Fruit fly (Drosophila melanogaster) whole organism, embryonic: ENCODE results near the gene CG17270.
A peak's percentile ranks its signal among the peaks of the same experiment; 100 is the strongest.

Experiments
- Atf3 ChIP-seq: fragments of 200-800 bp; sonication (Bioruptor generic); optimal IDR thresholded peaks from 3 replicates; lab custom pipeline; 2016; ENCODE audit warnings: missing biosample characterization, missing genetic modification characterization
- BEAF-32 ChIP-seq: fragments of 200-800 bp; sonication (Bioruptor generic); optimal IDR thresholded peaks from 3 replicates; lab custom pipeline; 2017; ENCODE audit warnings: missing biosample characterization, missing genetic modification characterization, mild to moderate bottlenecking, moderate library complexity, missing genetic modification reagents
- Bgb ChIP-seq: fragments of 200-800 bp; sonication (Bioruptor generic); IDR thresholded peaks from 2 replicates; pipeline ENCODE4 v1.3.6; 2022; ENCODE audit warnings: missing biosample characterization, missing genetic modification characterization; ENCODE audit not compliant: partially characterized antibody
- Blimp-1 ChIP-seq: fragments of 200-800 bp; sonication (Bioruptor generic); optimal IDR thresholded peaks from 3 replicates; lab custom pipeline; 2018; ENCODE audit warnings: missing biosample characterization, missing genetic modification characterization, mild to moderate bottlenecking, moderate library complexity, missing genetic modification reagents
- CG10321 ChIP-seq: fragments of 200-800 bp; sonication (Bioruptor generic); IDR thresholded peaks from 2 replicates; pipeline ENCODE4 v1.3.6; 2022; ENCODE audit warnings: missing biosample characterization, missing genetic modification characterization
- CG10543 ChIP-seq: fragments of 200-800 bp; sonication (Bioruptor generic); optimal IDR thresholded peaks from 3 replicates; lab custom pipeline; 2017; ENCODE audit warnings: missing biosample characterization, mild to moderate bottlenecking, missing genetic modification characterization, moderate library complexity
- CG11456 ChIP-seq: fragments of 200-800 bp; sonication (Bioruptor generic); IDR thresholded peaks from 3 replicates; pipeline ENCODE4 v1.3.6; 2022; ENCODE audit warnings: missing biosample characterization, missing genetic modification characterization
- CG12236 ChIP-seq: fragments of 200-800 bp; sonication (Bioruptor generic); optimal IDR thresholded peaks from 2 replicates; lab custom pipeline; 2016; ENCODE audit warnings: missing biosample characterization, missing genetic modification characterization
- CG12659 ChIP-seq: fragments of 200-800 bp; sonication (Bioruptor generic); optimal IDR thresholded peaks from 3 replicates; lab custom pipeline; 2017; ENCODE audit warnings: mild to moderate bottlenecking, missing biosample characterization, missing genetic modification reagents, missing genetic modification characterization
- CG13424 ChIP-seq: fragments of 200-800 bp; sonication (Bioruptor generic); optimal IDR thresholded peaks from 2 replicates; lab custom pipeline; 2019; ENCODE audit warnings: missing biosample characterization, mild to moderate bottlenecking, missing genetic modification characterization, moderate library complexity
- CG14050 ChIP-seq: fragments of 200-800 bp; sonication (Bioruptor generic); IDR thresholded peaks from 3 replicates; pipeline ENCODE4 v1.3.6; 2022; ENCODE audit warnings: missing biosample characterization, missing genetic modification characterization
- CG18599 ChIP-seq: fragments of 200-800 bp; sonication (Bioruptor generic); optimal IDR thresholded peaks from 3 replicates; lab custom pipeline; 2017; ENCODE audit warnings: missing biosample characterization, missing genetic modification characterization, mild to moderate bottlenecking, moderate library complexity, missing genetic modification reagents
- CG18619 ChIP-seq: fragments of 200-800 bp; sonication (Bioruptor generic); optimal IDR thresholded peaks from 3 replicates; lab custom pipeline; 2017; ENCODE audit warnings: missing biosample characterization, mild to moderate bottlenecking, missing genetic modification characterization
- CG18764 ChIP-seq: fragments of 200-800 bp; sonication (Bioruptor generic); optimal IDR thresholded peaks from 3 replicates; lab custom pipeline; 2016; ENCODE audit warnings: missing biosample characterization, missing genetic modification characterization
- CG2120 ChIP-seq: fragments of 200-800 bp; sonication (Bioruptor generic); optimal IDR thresholded peaks from 3 replicates; lab custom pipeline; 2016; ENCODE audit warnings: missing biosample characterization, missing genetic modification characterization
- CG2889 ChIP-seq: fragments of 200-800 bp; sonication (Bioruptor generic); IDR thresholded peaks from 3 replicates; pipeline ENCODE4 v1.3.6; 2022; ENCODE audit warnings: missing biosample characterization, missing genetic modification characterization
- CG30403 ChIP-seq: fragments of 200-800 bp; sonication (Bioruptor generic); optimal IDR thresholded peaks from 3 replicates; lab custom pipeline; 2016; ENCODE audit warnings: missing biosample characterization, missing genetic modification characterization
- CG4328 ChIP-seq: fragments of 200-800 bp; sonication (Bioruptor generic); optimal IDR thresholded peaks from 3 replicates; lab custom pipeline; 2017; ENCODE audit warnings: missing biosample characterization, missing genetic modification reagents, missing genetic modification characterization
- CG4820 ChIP-seq: fragments of 200-800 bp; sonication (Bioruptor generic); optimal IDR thresholded peaks from 3 replicates; lab custom pipeline; 2016; ENCODE audit warnings: missing biosample characterization, missing genetic modification characterization
- CG7372 ChIP-seq: fragments of 200-800 bp; sonication (Bioruptor generic); IDR thresholded peaks from 2 replicates; pipeline ENCODE4 v1.3.6; 2022; ENCODE audit warnings: missing biosample characterization, missing genetic modification characterization
- CG7839 ChIP-seq: fragments of 200-800 bp; sonication (Bioruptor generic); optimal IDR thresholded peaks from 3 replicates; lab custom pipeline; 2018; ENCODE audit warnings: missing biosample characterization, mild to moderate bottlenecking, missing genetic modification characterization, moderate library complexity
- CG7963 ChIP-seq: fragments of 200-800 bp; sonication (Bioruptor generic); IDR thresholded peaks from 3 replicates; pipeline ENCODE4 v1.3.6; 2022; ENCODE audit warnings: missing biosample characterization, missing genetic modification characterization; ENCODE audit not compliant: partially characterized antibody
- CG8765 ChIP-seq: fragments of 200-800 bp; sonication (Bioruptor generic); IDR thresholded peaks from 2 replicates; pipeline ENCODE4 v1.3.6; 2022; ENCODE audit warnings: missing biosample characterization, missing genetic modification characterization
- CG8944 ChIP-seq: fragments of 200-800 bp; sonication (Bioruptor generic); optimal IDR thresholded peaks from 3 replicates; lab custom pipeline; 2016; ENCODE audit warnings: missing biosample characterization, missing genetic modification characterization
- CG9797 ChIP-seq: fragments of 200-800 bp; sonication (Bioruptor generic); optimal IDR thresholded peaks from 3 replicates; lab custom pipeline; 2018; ENCODE audit warnings: missing biosample characterization, mild to moderate bottlenecking, missing genetic modification characterization
- CG9876 ChIP-seq: fragments of 200-800 bp; sonication (Bioruptor generic); optimal IDR thresholded peaks from 2 replicates; lab custom pipeline; 2016; ENCODE audit warnings: missing biosample characterization, missing genetic modification characterization
- Gsc ChIP-seq: fragments of 200-800 bp; sonication (Bioruptor generic); IDR thresholded peaks from 2 replicates; pipeline ENCODE4 v1.3.6; 2022; ENCODE audit warnings: missing biosample characterization, missing genetic modification characterization
- Hr3 ChIP-seq: fragments of 200-800 bp; sonication (Bioruptor generic); optimal IDR thresholded peaks from 3 replicates; lab custom pipeline; 2016; ENCODE audit warnings: missing biosample characterization, missing genetic modification characterization
- MESR4 ChIP-seq: fragments of 200-800 bp; sonication (Bioruptor generic); optimal IDR thresholded peaks from 2 replicates; lab custom pipeline; 2018; ENCODE audit warnings: missing biosample characterization, mild to moderate bottlenecking, missing genetic modification characterization, moderate library complexity
- Nf-YB ChIP-seq: fragments of 200-800 bp; sonication (Bioruptor generic); optimal IDR thresholded peaks from 3 replicates; lab custom pipeline; 2019; ENCODE audit warnings: missing biosample characterization, mild to moderate bottlenecking, missing genetic modification characterization, moderate library complexity
- Poxn ChIP-seq: fragments of 200-800 bp; sonication (Bioruptor generic); IDR thresholded peaks from 2 replicates; pipeline ENCODE4 v1.3.6; 2022; ENCODE audit warnings: missing biosample characterization, missing genetic modification characterization
- Sry-β ChIP-seq: fragments of 200-800 bp; sonication (Bioruptor generic); optimal IDR thresholded peaks from 2 replicates; lab custom pipeline; 2018; ENCODE audit warnings: missing biosample characterization, mild to moderate bottlenecking, missing genetic modification characterization, moderate library complexity
- Ssrp ChIP-seq: fragments of 200-800 bp; sonication (Bioruptor generic); optimal IDR thresholded peaks from 2 replicates; lab custom pipeline; 2018; ENCODE audit warnings: missing biosample characterization, mild to moderate bottlenecking, missing genetic modification characterization, moderate library complexity
- ase ChIP-seq: fragments of 200-800 bp; sonication (Bioruptor generic); IDR thresholded peaks from 3 replicates; pipeline ENCODE4 v1.3.6; 2022; ENCODE audit warnings: missing biosample characterization, missing genetic modification characterization
- bcd ChIP-seq: fragments of 200-800 bp; sonication (Bioruptor generic); optimal IDR thresholded peaks from 2 replicates; lab custom pipeline; 2017; ENCODE audit warnings: missing biosample characterization, mild to moderate bottlenecking, missing genetic modification characterization
- bsh ChIP-seq, 2 experiments: fragments of 200-800 bp; sonication (Bioruptor generic); optimal IDR thresholded peaks; 2 replicates each; lab custom pipeline; 2017 to 2018; ENCODE audit warnings: mild to moderate bottlenecking in 2 of 2, missing biosample characterization in 2 of 2, missing genetic modification characterization in 2 of 2, moderate library complexity in 1 of 2
- crc ChIP-seq: fragments of 200-800 bp; sonication (Bioruptor generic); optimal IDR thresholded peaks from 2 replicates; lab custom pipeline; 2016; ENCODE audit warnings: missing biosample characterization, missing genetic modification characterization
- exex ChIP-seq: fragments of 200-800 bp; sonication (Bioruptor generic); optimal IDR thresholded peaks from 4 replicates; lab custom pipeline; 2018; ENCODE audit warnings: missing biosample characterization, mild to moderate bottlenecking, missing genetic modification characterization, moderate library complexity
- fd102C ChIP-seq: fragments of 200-800 bp; sonication (Bioruptor generic); optimal IDR thresholded peaks from 2 replicates; lab custom pipeline; 2018; ENCODE audit warnings: missing biosample characterization, mild to moderate bottlenecking, missing genetic modification characterization, moderate library complexity
- inv ChIP-seq: fragments of 200-800 bp; sonication (Bioruptor generic); IDR thresholded peaks from 2 replicates; pipeline ENCODE4 v1.3.6; 2022; ENCODE audit warnings: missing biosample characterization, missing genetic modification characterization; ENCODE audit not compliant: partially characterized antibody
- mld ChIP-seq: fragments of 200-800 bp; sonication (Bioruptor generic); IDR thresholded peaks from 3 replicates; pipeline ENCODE4 v1.3.6; 2022; ENCODE audit warnings: missing biosample characterization, missing genetic modification characterization; ENCODE audit not compliant: partially characterized antibody
- nom ChIP-seq: fragments of 200-800 bp; sonication (Bioruptor generic); optimal IDR thresholded peaks from 2 replicates; lab custom pipeline; 2017; ENCODE audit warnings: missing biosample characterization, missing genetic modification characterization, mild to moderate bottlenecking, moderate library complexity, missing genetic modification reagents
- psq ChIP-seq: fragments of 200-800 bp; sonication (Bioruptor generic); optimal IDR thresholded peaks from 2 replicates; lab custom pipeline; 2017; ENCODE audit warnings: missing biosample characterization, missing genetic modification characterization
- rib ChIP-seq: fragments of 200-800 bp; sonication (Bioruptor generic); IDR thresholded peaks from 2 replicates; pipeline ENCODE4 v1.3.6; 2022; ENCODE audit warnings: missing biosample characterization, missing genetic modification characterization
- scrt ChIP-seq: fragments of 200-800 bp; sonication (Bioruptor generic); optimal IDR thresholded peaks from 2 replicates; lab custom pipeline; 2018; ENCODE audit warnings: missing biosample characterization, mild to moderate bottlenecking, missing genetic modification characterization, moderate library complexity
- sd ChIP-seq: fragments of 200-800 bp; sonication (Bioruptor generic); optimal IDR thresholded peaks from 3 replicates; lab custom pipeline; 2018; ENCODE audit warnings: missing biosample characterization, mild to moderate bottlenecking, missing genetic modification characterization, moderate library complexity
- slbo ChIP-seq: fragments of 200-800 bp; sonication (Bioruptor generic); IDR thresholded peaks from 2 replicates; pipeline ENCODE4 v1.3.6; 2022; ENCODE audit warnings: missing biosample characterization, missing genetic modification characterization
- sob ChIP-seq: fragments of 200-800 bp; sonication (Bioruptor generic); IDR thresholded peaks from 2 replicates; pipeline ENCODE4 v1.3.6; 2022; ENCODE audit warnings: missing biosample characterization, missing genetic modification characterization
- sqz ChIP-seq: fragments of 200-800 bp; sonication (Bioruptor generic); optimal IDR thresholded peaks from 3 replicates; lab custom pipeline; 2018; ENCODE audit warnings: missing biosample characterization, mild to moderate bottlenecking, missing genetic modification characterization
- zf30C ChIP-seq: fragments of 200-800 bp; sonication (Bioruptor generic); optimal IDR thresholded peaks from 3 replicates; lab custom pipeline; 2018; ENCODE audit warnings: missing biosample characterization, mild to moderate bottlenecking, missing genetic modification characterization
- zfh2 ChIP-seq: fragments of 200-800 bp; sonication (Bioruptor generic); optimal IDR thresholded peaks from 2 replicates; lab custom pipeline; 2016; ENCODE audit warnings: missing biosample characterization, missing genetic modification characterization

The CG17270 gene

dm6 chr3R:20834770-20835183 lies 16.0 kb upstream of the CG17270 start (continued):
- TF ChIP-seq Nf-YB (GFP tag; lab: Kevin White, UChicago) (no peak), rib (GFP tag; lab: Robert Waterston, UW) (no peak), zf30C (GFP tag; lab: Kevin White, UChicago) (no peak), CG18619 (GFP tag; lab: Kevin White, UChicago) (peak; percentile 55), CG12659 (GFP tag; lab: Kevin White, UChicago) (peak; percentile 34), CG13424 (tag; lab: Kevin White, UChicago) (peak; percentile 9), CG2889 (no peak), CG9876 (GFP tag; lab: Kevin White, UChicago) (no peak), CG7372 (no peak), CG18764 (GFP tag; lab: Kevin White, UChicago) (peak; percentile 22), CG7963 (GFP tag; lab: Robert Waterston, UW) (no peak), CG4820 (GFP tag; lab: Kevin White, UChicago) (no peak), ase (GFP tag; lab: Robert Waterston, UW) (no peak), sd (tag; lab: Kevin White, UChicago) (peak; percentile 87), sob (GFP tag; lab: Robert Waterston, UW) (no peak), CG4328 (GFP tag; lab: Kevin White, UChicago) (peak; percentile 2), zfh2 (no peak), inv (GFP tag; lab: Robert Waterston, UW) (no peak), CG12236 (GFP tag; lab: Kevin White, UChicago) (peak; percentile 6), psq (no peak), Atf3 (GFP tag; lab: Kevin White, UChicago) (no peak), MESR4 (GFP tag; lab: Kevin White, UChicago) (no peak), nom (GFP tag; lab: Kevin White, UChicago) (no peak), CG10321 (no peak), mld (no peak), CG18599 (GFP tag; lab: Kevin White, UChicago) (peak; percentile 40), CG14050 (GFP tag; lab: Robert Waterston, UW) (no peak), CG2120 (GFP tag; lab: Kevin White, UChicago) (peak; percentile 32), bsh (GFP tag; optimal IDR thresholded peaks at IDR 0.05; lab: Kevin White, UChicago) (peak in 1 of 2 experiments; percentile 44), Hr3 (GFP tag; lab: Kevin White, UChicago) (no peak), CG7839 (peak; percentile 26), Gsc (GFP tag; lab: Robert Waterston, UW) (no peak), BEAF-32 (GFP tag; lab: Kevin White, UChicago) (no peak), CG11456 (0 out of 3 replicates have a peak, but pooled peaks have one; percentile 67), Poxn (GFP tag; lab: Robert Waterston, UW) (no peak), CG8944 (no peak), Blimp-1 (peak; percentile 55), exex (peak; percentile 88), Sry-β (peak; percentile 52), CG30403 (GFP tag; lab: Kevin White, UChicago) (no peak), bcd (GFP tag; lab: Kevin White, UChicago) (peak; percentile 33), CG9797 (GFP tag; lab: Kevin White, UChicago) (no peak), Ssrp (tag; lab: Kevin White, UChicago) (no peak), sqz (GFP tag; lab: Kevin White, UChicago) (no peak), CG10543 (no peak), fd102C (GFP tag; lab: Kevin White, UChicago) (no peak), Bgb (GFP tag; lab: Robert Waterston, UW) (no peak), slbo (GFP tag; lab: Robert Waterston, UW) (no peak), scrt (GFP tag; lab: Kevin White, UChicago) (peak; percentile 21), CG8765 (GFP tag; lab: Robert Waterston, UW) (no peak), crc (GFP tag; lab: Kevin White, UChicago) (no peak)
